Worm (Caenorhabditis elegans) whole organism, late embryonic: ENCODE results near the gene sdc-1.

ENCODE experiments used
- ama-1 ChIP-seq: fragments of 150-350 bp; optimal IDR thresholded peaks from 2 replicates; lab custom pipeline; 2014
- ceh-22 ChIP-seq: sonication (generic microtip); optimal IDR thresholded peaks from 2 replicates; lab custom pipeline; 2017; ENCODE audit warnings: missing biosample characterization, missing genetic modification characterization
- pat-9 ChIP-seq: fragments of 200-800 bp; sonication (Bioruptor generic); optimal IDR thresholded peaks from 2 replicates; lab custom pipeline; 2018; ENCODE audit warnings: mild to moderate bottlenecking, missing genetic modification characterization, moderate library complexity, missing compliant biosample characterization
- syd-9 ChIP-seq: sonication (generic microtip); optimal IDR thresholded peaks from 2 replicates; lab custom pipeline; 2016; ENCODE audit warnings: mild to moderate bottlenecking, missing genetic modification characterization, moderate library complexity, missing compliant biosample characterization
- ztf-16 ChIP-seq: sonication (generic microtip); optimal IDR thresholded peaks from 2 replicates; lab custom pipeline; 2017; ENCODE audit warnings: missing genetic modification characterization, missing compliant biosample characterization

DNA sequence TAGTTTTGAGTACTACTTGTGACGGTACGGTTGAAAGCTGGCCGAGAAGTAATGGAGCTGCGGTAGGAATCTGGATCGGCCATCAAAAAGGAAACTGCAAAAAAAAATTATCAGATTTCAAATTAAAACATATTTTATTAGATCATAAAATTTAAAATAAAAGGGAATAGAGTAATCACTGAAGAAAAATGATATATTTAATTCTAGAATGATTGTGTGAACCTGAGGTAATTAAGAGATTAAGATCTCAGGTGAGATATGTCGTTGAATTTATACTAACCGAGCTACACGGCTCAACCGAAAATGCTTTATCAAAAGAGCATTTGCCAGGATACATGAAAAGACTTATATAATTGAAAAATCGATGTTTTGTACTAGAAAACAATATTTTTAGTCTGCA, 5.6 kb upstream of the sdc-1 start, which contains the start of gene ifa-3:
- no peak for TF ChIP-seq syd-9
- TF ChIP-seq ama-1 (lab: Kevin White, UChicago) = no peak
- TF ChIP-seq pat-9 (tag; lab: Kevin White, UChicago) = no peak
- no peak for TF ChIP-seq ztf-16
- TF ChIP-seq ceh-22 (tag; lab: Kevin White, UChicago) = no peak
